Fruit fly (Drosophila melanogaster): ENCODE data around the gene CG12521.

The CG12521 gene

dm6 chr3L:11871205-11871604 is 23.6 kb upstream of the CG12521 start, which contains the start of gene CG5906:
Gene CG5906, minus strand, starts transcription at chr3L:11871305.
- TF ChIP-seq Clk (GFP tag; optimal IDR thresholded peaks at IDR 0.05) (no peak), toe (GFP tag; optimal IDR thresholded peaks at IDR 0.05) (no peak), cic (GFP tag; optimal IDR thresholded peaks at IDR 0.05) (no peak), ovo (GFP tag; optimal IDR thresholded peaks at IDR 0.05) (no peak), CG1620 (GFP tag; optimal IDR thresholded peaks at IDR 0.05) (no peak), CG5204 (GFP tag; optimal IDR thresholded peaks at IDR 0.05) (no peak)

dm6 chr3L:11869328-11869727 is 21.7 kb upstream of the CG12521 start:
- TF ChIP-seq CG1620 (GFP tag; optimal IDR thresholded peaks at IDR 0.05), result no peak
- no peak for TF ChIP-seq cic (GFP tag; optimal IDR thresholded peaks at IDR 0.05)

- no peak for TF ChIP-seq CG11617 (GFP tag; optimal IDR thresholded peaks at IDR 0.05)
- no peak for TF ChIP-seq CG7101 (tag; optimal IDR thresholded peaks at IDR 0.05)
- no peak for TF ChIP-seq Mnt (GFP tag; optimal IDR thresholded peaks at IDR 0.05)
These were observed 16.0 kb upstream of the CG12521 start for dm6 chr3L:11863587-11863986.

- TF ChIP-seq CG1620 (GFP tag; optimal IDR thresholded peaks at IDR 0.05) (no peak), CG7101 (tag; optimal IDR thresholded peaks at IDR 0.05) (no peak), Hr96 (GFP tag; optimal IDR thresholded peaks at IDR 0.05) (no peak)
These were observed 14.7 kb upstream of the CG12521 start for dm6 chr3L:11862266-11862665.

dm6 chr3L:11858745-11859144 is 11.1 kb upstream of the CG12521 start:
- TF ChIP-seq ovo (GFP tag; optimal IDR thresholded peaks at IDR 0.05), result no peak
- no peak for TF ChIP-seq CG14711 (tag; optimal IDR thresholded peaks at IDR 0.05)
- TF ChIP-seq CG11617 (GFP tag; optimal IDR thresholded peaks at IDR 0.05), result no peak
- TF ChIP-seq CG7101 (tag; optimal IDR thresholded peaks at IDR 0.05), result no peak
- no peak for TF ChIP-seq CG1620 (GFP tag; optimal IDR thresholded peaks at IDR 0.05)

- no peak for TF ChIP-seq ovo (GFP tag; optimal IDR thresholded peaks at IDR 0.05)
These were observed 5.3 kb upstream of the CG12521 start for dm6 chr3L:11852924-11853323.

dm6 chr3L:11836575-11837077 is 11.0 kb downstream of the CG12521 start, which contains the start of gene CG43064:
Gene CG43064, minus strand, starts transcription at chr3L:11836721.
- TF ChIP-seq Mnt (GFP tag; optimal IDR thresholded peaks at IDR 0.05), result no peak
- no peak for TF ChIP-seq toe (GFP tag; optimal IDR thresholded peaks at IDR 0.05)
- TF ChIP-seq CG11617 (GFP tag; optimal IDR thresholded peaks at IDR 0.05), result no peak
- TF ChIP-seq cic (GFP tag; optimal IDR thresholded peaks at IDR 0.05), result no peak
- TF ChIP-seq CG12768 (GFP tag; optimal IDR thresholded peaks at IDR 0.05), result no peak
- TF ChIP-seq Crg-1 (GFP tag; optimal IDR thresholded peaks at IDR 0.05), result no peak
- no peak for TF ChIP-seq tj (GFP tag; optimal IDR thresholded peaks at IDR 0.05)
- no peak for TF ChIP-seq CG1620 (GFP tag; optimal IDR thresholded peaks at IDR 0.05)
- no peak for TF ChIP-seq kay (GFP tag; ENCODE audit: borderline replicate concordance)

dm6 chr3L:11833296-11833717 is 14.3 kb downstream of the CG12521 start, which contains the start of gene CycA:
Gene CycA, minus strand, starts transcription at chr3L:11833578.
- no peak for TF ChIP-seq cnc (optimal IDR thresholded peaks at IDR 0.05)
- TF ChIP-seq bab1 (GFP tag; optimal IDR thresholded peaks at IDR 0.05), result peak; percentile 31
- TF ChIP-seq pad (GFP tag; optimal IDR thresholded peaks at IDR 0.05), result no peak

- no peak for TF ChIP-seq tj (GFP tag; optimal IDR thresholded peaks at IDR 0.05)
- peak; percentile 7 for TF ChIP-seq pad (GFP tag; optimal IDR thresholded peaks at IDR 0.05)
These were observed 15.0 kb downstream of the CG12521 start for dm6 chr3L:11832360-11833295.

dm6 chr3L:11831199-11831598 is 16.4 kb downstream of the CG12521 start:
- no peak for TF ChIP-seq ovo (GFP tag; optimal IDR thresholded peaks at IDR 0.05)
- no peak for TF ChIP-seq Hr96 (GFP tag; optimal IDR thresholded peaks at IDR 0.05)
- TF ChIP-seq Clk (GFP tag; optimal IDR thresholded peaks at IDR 0.05), result no peak
- TF ChIP-seq Crg-1 (GFP tag; optimal IDR thresholded peaks at IDR 0.05), result no peak
- TF ChIP-seq CG7101 (tag; optimal IDR thresholded peaks at IDR 0.05), result no peak
- no peak for TF ChIP-seq CG5204 (GFP tag; optimal IDR thresholded peaks at IDR 0.05)
- no peak for TF ChIP-seq Mnt (GFP tag; optimal IDR thresholded peaks at IDR 0.05)
- no peak for TF ChIP-seq cnc (optimal IDR thresholded peaks at IDR 0.05)
- no peak for TF ChIP-seq pad (GFP tag; optimal IDR thresholded peaks at IDR 0.05)
- TF ChIP-seq CG11617 (GFP tag; optimal IDR thresholded peaks at IDR 0.05), result no peak
- no peak for TF ChIP-seq CG7045 (GFP tag; optimal IDR thresholded peaks at IDR 0.05)
- TF ChIP-seq bab1 (GFP tag; optimal IDR thresholded peaks at IDR 0.05), result no peak
- TF ChIP-seq tj (GFP tag; optimal IDR thresholded peaks at IDR 0.05), result no peak
- TF ChIP-seq cic (GFP tag; optimal IDR thresholded peaks at IDR 0.05), result no peak
- no peak for TF ChIP-seq toe (GFP tag; optimal IDR thresholded peaks at IDR 0.05)
